Comparison of ENCODE assay signal across 1 fruit fly cellular context in the genomic region with DNA sequence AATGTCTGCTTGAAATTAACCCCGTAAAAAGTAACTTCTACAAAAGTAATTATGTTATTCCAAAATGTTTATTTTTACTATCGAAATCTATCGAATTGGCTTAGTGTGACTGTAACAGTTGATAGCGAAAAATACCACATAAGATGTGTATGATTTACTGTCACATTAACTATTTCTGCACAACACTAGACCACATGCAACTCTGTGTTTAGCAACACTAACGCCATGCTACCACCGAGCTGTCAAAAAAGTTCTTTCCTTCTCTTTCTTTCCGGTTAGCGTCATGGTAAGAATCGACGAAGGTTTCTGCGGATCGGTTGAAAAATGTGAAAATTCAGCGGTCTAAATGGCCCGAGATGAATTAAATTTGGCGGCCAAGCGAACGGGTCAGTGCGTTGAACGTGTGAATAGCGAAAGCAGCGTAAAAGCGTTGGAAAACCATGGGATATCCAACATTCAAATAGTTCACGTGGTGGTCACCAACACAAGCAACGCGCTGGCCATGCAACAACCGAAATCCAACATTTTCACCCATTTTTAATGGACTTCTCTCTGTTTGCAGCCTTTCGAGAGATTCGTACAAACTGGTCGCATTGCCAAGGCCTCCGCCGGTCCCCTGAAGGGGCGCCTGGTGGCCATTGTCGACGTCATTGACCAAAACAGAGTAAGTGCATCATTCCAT.
A peak's percentile ranks its signal among the peaks of the same experiment; 100 is the strongest.
TF ChIP-seq lines count a peak whose summit lies in the region.

A gene (minus strand): TSS at position 128 of the 682 bp plus-strand sequence.
A gene (plus strand): TSS at position 255 of the 682 bp plus-strand sequence.

TF ChIP-seq in whole organism, embryonic, 481 proteins besides CTCF, POLR2A, EP300 and RAD21 (continued from another document and continues in another):
- TF ChIP-seq dmrt99B (tag; optimal IDR thresholded peaks at IDR 0.05; lab: Kevin White, UChicago) = peak; percentile 86
- TF ChIP-seq CG4854 (GFP tag; optimal IDR thresholded peaks at IDR 0.05; lab: Kevin White, UChicago) = no peak
- peak; percentile 96 for TF ChIP-seq NK7.1 (GFP tag; optimal IDR thresholded peaks at IDR 0.05; lab: Kevin White, UChicago)
- TF ChIP-seq ham (GFP tag; IDR thresholded peaks at IDR 0.05; lab: Robert Waterston, UW) = peak; percentile 84
- peak; percentile 97 for TF ChIP-seq shn (GFP tag; optimal IDR thresholded peaks at IDR 0.05; lab: Kevin White, UChicago)
- TF ChIP-seq CG32532 (GFP tag; IDR thresholded peaks at IDR 0.05; lab: Robert Waterston, UW) = peak; percentile 94
- peak; percentile 86 for TF ChIP-seq CG3065 (GFP tag; optimal IDR thresholded peaks at IDR 0.05; lab: Kevin White, UChicago)
- peak; percentile 76 for TF ChIP-seq CG8765 (GFP tag; IDR thresholded peaks at IDR 0.05; lab: Robert Waterston, UW)
- TF ChIP-seq wor (GFP tag; IDR thresholded peaks at IDR 0.05; lab: Robert Waterston, UW) = peak; percentile 52
- peak; percentile 93 for TF ChIP-seq Hsf (GFP tag; optimal IDR thresholded peaks at IDR 0.05; lab: Kevin White, UChicago)
- TF ChIP-seq CG11560 (tag; IDR thresholded peaks at IDR 0.05; lab: Robert Waterston, UW) = peak; percentile 51; the same call in 2 of the 3 replicates
- peak; percentile 93 for TF ChIP-seq ranshi (GFP tag; IDR thresholded peaks at IDR 0.05; lab: Robert Waterston, UW)
- peak; percentile 88 for TF ChIP-seq CG9437 (GFP tag; optimal IDR thresholded peaks at IDR 0.05; lab: Kevin White, UChicago)
- TF ChIP-seq her (GFP tag; optimal IDR thresholded peaks at IDR 0.05; lab: Kevin White, UChicago) = peak; percentile 96
- peak; percentile 21 for TF ChIP-seq cg (GFP tag; optimal IDR thresholded peaks at IDR 0.05; lab: Kevin White, UChicago)
- TF ChIP-seq bsh (GFP tag; optimal IDR thresholded peaks at IDR 0.05; lab: Kevin White, UChicago) = peak in 1 of 2 experiments; percentile 91
- peak; percentile 90 for TF ChIP-seq CG30403 (GFP tag; optimal IDR thresholded peaks at IDR 0.05; lab: Kevin White, UChicago)
- TF ChIP-seq Chrac-16 (GFP tag; optimal IDR thresholded peaks at IDR 0.05; lab: Kevin White, UChicago) = peak; percentile 80
- peak; percentile 96 for TF ChIP-seq HLH54F (GFP tag; optimal IDR thresholded peaks at IDR 0.05; lab: Kevin White, UChicago)
- TF ChIP-seq sisA (GFP tag; IDR thresholded peaks at IDR 0.05; lab: Robert Waterston, UW) = peak; percentile 75
- peak; percentile 98 for TF ChIP-seq CG17912 (GFP tag; optimal IDR thresholded peaks at IDR 0.05; lab: Kevin White, UChicago)
- TF ChIP-seq GATAe (GFP tag; conservative IDR thresholded peaks at IDR 0.05; lab: Robert Waterston, UW) = peak; percentile 66; the same call in 1 of the 2 replicates
- TF ChIP-seq kay (GFP tag; optimal IDR thresholded peaks at IDR 0.05; lab: Kevin White, UChicago) = no peak
- TF ChIP-seq Dll (GFP tag; IDR thresholded peaks at IDR 0.05; lab: Robert Waterston, UW; ENCODE audit: partially characterized antibody) = peak; percentile 42; the same call in 1 of the 4 replicates
- peak; percentile 96 for TF ChIP-seq CG17359 (tag; optimal IDR thresholded peaks at IDR 0.05; lab: Kevin White, UChicago)
- TF ChIP-seq row (GFP tag; IDR thresholded peaks at IDR 0.05; lab: Robert Waterston, UW) = peak; percentile 68
- peak; percentile 97 for TF ChIP-seq CG11456 (GFP tag; IDR thresholded peaks at IDR 0.05; lab: Robert Waterston, UW)
- TF ChIP-seq dan (GFP tag; IDR thresholded peaks at IDR 0.05; lab: Robert Waterston, UW) = no peak
- peak; percentile 96 for TF ChIP-seq CG13296 (GFP tag; optimal IDR thresholded peaks at IDR 0.05; lab: Kevin White, UChicago)
- peak; percentile 66 for TF ChIP-seq crol (GFP tag; IDR thresholded peaks at IDR 0.05; lab: Robert Waterston, UW)
- TF ChIP-seq CG3726 (GFP tag; IDR thresholded peaks at IDR 0.05; lab: Robert Waterston, UW) = peak; percentile 39; the same call in 1 of the 3 replicates
- TF ChIP-seq Poxn (GFP tag; IDR thresholded peaks at IDR 0.05; lab: Robert Waterston, UW) = peak; percentile 73
- peak; percentile 38 for TF ChIP-seq pros (GFP tag; optimal IDR thresholded peaks at IDR 0.05; lab: Kevin White, UChicago)
- peak; percentile 100 for TF ChIP-seq MESR4 (GFP tag; optimal IDR thresholded peaks at IDR 0.05; lab: Kevin White, UChicago)
- TF ChIP-seq B-H2 (GFP tag; optimal IDR thresholded peaks at IDR 0.05; lab: Kevin White, UChicago) = peak; percentile 98
- TF ChIP-seq CG12071 (GFP tag; optimal IDR thresholded peaks at IDR 0.05; lab: Kevin White, UChicago) = peak; percentile 97
- TF ChIP-seq kah (GFP tag; optimal IDR thresholded peaks at IDR 0.05; lab: Kevin White, UChicago) = peak; percentile 92
- 0 out of 3 replicates have a peak, but pooled peaks have one; percentile 20 for TF ChIP-seq CG14860 (GFP tag; IDR thresholded peaks at IDR 0.05; lab: Robert Waterston, UW; ENCODE audit: partially characterized antibody)
- TF ChIP-seq chn (GFP tag; optimal IDR thresholded peaks at IDR 0.05; lab: Kevin White, UChicago) = peak; percentile 91
- peak; percentile 95 for TF ChIP-seq CG12391 (tag; optimal IDR thresholded peaks at IDR 0.05; lab: Kevin White, UChicago)
- TF ChIP-seq CG18011 (GFP tag; optimal IDR thresholded peaks at IDR 0.05; lab: Kevin White, UChicago) = peak; percentile 88
- TF ChIP-seq tin (GFP tag; optimal IDR thresholded peaks at IDR 0.05; lab: Kevin White, UChicago) = peak; percentile 91
- TF ChIP-seq Mrtf (GFP tag; IDR thresholded peaks at IDR 0.05; lab: Robert Waterston, UW) = peak; percentile 79
- TF ChIP-seq CG8089 (GFP tag; optimal IDR thresholded peaks at IDR 0.05; lab: Kevin White, UChicago) = peak; percentile 96
- peak; percentile 91 for TF ChIP-seq CG3163 (GFP tag; optimal IDR thresholded peaks at IDR 0.05; lab: Kevin White, UChicago)
- TF ChIP-seq Lpt (GFP tag; optimal IDR thresholded peaks at IDR 0.05; lab: Kevin White, UChicago) = no peak
- peak; percentile 96 for TF ChIP-seq org-1 (GFP tag; optimal IDR thresholded peaks at IDR 0.05; lab: Kevin White, UChicago)
- TF ChIP-seq CG4730 (GFP tag; IDR thresholded peaks at IDR 0.05; lab: Robert Waterston, UW) = peak; percentile 82
- TF ChIP-seq pum (GFP tag; optimal IDR thresholded peaks at IDR 0.05; lab: Kevin White, UChicago) = peak; percentile 92
- peak; percentile 95 for TF ChIP-seq onecut (GFP tag; IDR thresholded peaks at IDR 0.05; lab: Robert Waterston, UW)
- TF ChIP-seq Sry-δ (GFP tag; optimal IDR thresholded peaks at IDR 0.05; lab: Kevin White, UChicago) = peak; percentile 82
- TF ChIP-seq NfI (GFP tag; optimal IDR thresholded peaks at IDR 0.05; lab: Kevin White, UChicago) = peak; percentile 98
- peak; percentile 91 for TF ChIP-seq lilli (GFP tag; optimal IDR thresholded peaks at IDR 0.05; lab: Kevin White, UChicago)
- TF ChIP-seq vnd (GFP tag; IDR thresholded peaks at IDR 0.05; lab: Robert Waterston, UW; ENCODE audit: partially characterized antibody) = peak; percentile 35; the same call in 1 of the 3 replicates
- TF ChIP-seq Mes4 (GFP tag; optimal IDR thresholded peaks at IDR 0.05; lab: Kevin White, UChicago) = peak; percentile 99
- no peak for TF ChIP-seq hkb (optimal IDR thresholded peaks at IDR 0.05; lab: Kevin White, UChicago)
- peak; percentile 91 for TF ChIP-seq hkb (GFP tag; IDR thresholded peaks at IDR 0.05; lab: Robert Waterston, UW)
- peak; percentile 89 for TF ChIP-seq CG33557 (GFP tag; optimal IDR thresholded peaks at IDR 0.05; lab: Kevin White, UChicago)
- TF ChIP-seq CG11723 (GFP tag; optimal IDR thresholded peaks at IDR 0.05; lab: Kevin White, UChicago) = peak; percentile 93
- peak; percentile 96 for TF ChIP-seq pho (GFP tag; optimal IDR thresholded peaks at IDR 0.05; lab: Kevin White, UChicago)
- TF ChIP-seq ftz-f1 (GFP tag; optimal IDR thresholded peaks at IDR 0.05; lab: Kevin White, UChicago) = peak; percentile 89
- peak; percentile 58 for TF ChIP-seq CG31388 (GFP tag; optimal IDR thresholded peaks at IDR 0.05; lab: Kevin White, UChicago)
- peak; percentile 88 for TF ChIP-seq CG5953 (GFP tag; IDR thresholded peaks at IDR 0.05; lab: Robert Waterston, UW)
- peak; percentile 99 for TF ChIP-seq CG7987 (GFP tag; optimal IDR thresholded peaks at IDR 0.05; lab: Kevin White, UChicago)
- TF ChIP-seq CG15269 (tag; optimal IDR thresholded peaks at IDR 0.05; lab: Kevin White, UChicago) = peak; percentile 89
- TF ChIP-seq chif (GFP tag; optimal IDR thresholded peaks at IDR 0.05; lab: Kevin White, UChicago) = peak; percentile 88 to 96
- TF ChIP-seq chm (GFP tag; IDR thresholded peaks at IDR 0.05; lab: Robert Waterston, UW) = peak; percentile 96
- TF ChIP-seq CG12236 (GFP tag; optimal IDR thresholded peaks at IDR 0.05; lab: Kevin White, UChicago) = peak; percentile 90
- 0 out of 2 replicates have a peak, but pooled peaks have one; percentile 42 for TF ChIP-seq Lim3 (GFP tag; IDR thresholded peaks at IDR 0.05; lab: Robert Waterston, UW)
- TF ChIP-seq CG2889 (GFP tag; IDR thresholded peaks at IDR 0.05; lab: Robert Waterston, UW) = peak; percentile 81
- peak; percentile 91 for TF ChIP-seq CG8924 (tag; optimal IDR thresholded peaks at IDR 0.05; lab: Kevin White, UChicago)
- TF ChIP-seq Atf3 (GFP tag; optimal IDR thresholded peaks at IDR 0.05; lab: Kevin White, UChicago) = peak; percentile 95
- TF ChIP-seq knrl (GFP tag; IDR thresholded peaks at IDR 0.05; lab: Robert Waterston, UW; ENCODE audit: partially characterized antibody) = peak; percentile 59; the same call in 2 of the 3 replicates
- peak; percentile 97 for TF ChIP-seq Meics (GFP tag; optimal IDR thresholded peaks at IDR 0.05; lab: Kevin White, UChicago)
- no peak for TF ChIP-seq Hr78 (GFP tag; optimal IDR thresholded peaks at IDR 0.05; lab: Kevin White, UChicago)
- peak; percentile 96 for TF ChIP-seq repo (GFP tag; optimal IDR thresholded peaks at IDR 0.05; lab: Kevin White, UChicago)
- peak; percentile 64 for TF ChIP-seq Dp (GFP tag; optimal IDR thresholded peaks at IDR 0.05; lab: Kevin White, UChicago)
- TF ChIP-seq yki (optimal IDR thresholded peaks at IDR 0.05; lab: Kevin White, UChicago) = no peak
- TF ChIP-seq oc (tag; optimal IDR thresholded peaks at IDR 0.05; lab: Kevin White, UChicago) = peak; percentile 93
- TF ChIP-seq CG10462 (GFP tag; optimal IDR thresholded peaks at IDR 0.05; lab: Kevin White, UChicago) = peak; percentile 77
- peak; percentile 96 for TF ChIP-seq CG18619 (GFP tag; optimal IDR thresholded peaks at IDR 0.05; lab: Kevin White, UChicago)
- peak; percentile 92 for TF ChIP-seq Atf6 (GFP tag; IDR thresholded peaks at IDR 0.05; lab: Robert Waterston, UW)
- TF ChIP-seq abd-A (tag; optimal IDR thresholded peaks at IDR 0.05; lab: Kevin White, UChicago) = no peak
- TF ChIP-seq CG11093 (GFP tag; IDR thresholded peaks at IDR 0.05; lab: Robert Waterston, UW) = peak; percentile 33; the same call in 1 of the 3 replicates
- no peak for TF ChIP-seq pan (optimal IDR thresholded peaks at IDR 0.05; lab: Kevin White, UChicago)
- TF ChIP-seq pan (GFP tag; optimal IDR thresholded peaks at IDR 0.05 in 1 of 2, IDR thresholded peaks at IDR 0.05 in 1 of 2) = peak in 1 of 2 experiments; percentile 95
- peak; percentile 95 for TF ChIP-seq CG9932 (GFP tag; IDR thresholded peaks at IDR 0.05; lab: Robert Waterston, UW)
- TF ChIP-seq chinmo (GFP tag; IDR thresholded peaks at IDR 0.05; lab: Robert Waterston, UW; ENCODE audit: partially characterized antibody) = no peak
- peak; percentile 92 for TF ChIP-seq CG2712 (tag; optimal IDR thresholded peaks at IDR 0.05; lab: Kevin White, UChicago)
- TF ChIP-seq Hr39 (optimal IDR thresholded peaks at IDR 0.05; lab: Kevin White, UChicago) = no peak
- peak; percentile 86 for TF ChIP-seq sim (GFP tag; IDR thresholded peaks at IDR 0.05; lab: Robert Waterston, UW)
- TF ChIP-seq CG31441 (GFP tag; IDR thresholded peaks at IDR 0.05; lab: Robert Waterston, UW) = peak; percentile 94
- peak; percentile 85 for TF ChIP-seq dimm (GFP tag; IDR thresholded peaks at IDR 0.05; lab: Robert Waterston, UW)
- peak; percentile 90 for TF ChIP-seq fd102C (GFP tag; optimal IDR thresholded peaks at IDR 0.05; lab: Kevin White, UChicago)
- TF ChIP-seq seq (GFP tag; IDR thresholded peaks at IDR 0.05; lab: Robert Waterston, UW) = peak; percentile 88
- TF ChIP-seq CG6689 (GFP tag; IDR thresholded peaks at IDR 0.05; lab: Robert Waterston, UW) = peak; percentile 86
- no peak for TF ChIP-seq Dfd (GFP tag; optimal IDR thresholded peaks at IDR 0.05; lab: Kevin White, UChicago)
- peak; percentile 93 for TF ChIP-seq wek (GFP tag; optimal IDR thresholded peaks at IDR 0.05; lab: Kevin White, UChicago)
- TF ChIP-seq zen (tag; optimal IDR thresholded peaks at IDR 0.05; lab: Kevin White, UChicago) = peak; percentile 94
- TF ChIP-seq CG18262 (tag; optimal IDR thresholded peaks at IDR 0.05; lab: Kevin White, UChicago) = peak; percentile 84
- TF ChIP-seq ci (GFP tag; IDR thresholded peaks at IDR 0.05; lab: Robert Waterston, UW) = peak; percentile 99
- TF ChIP-seq ems (GFP tag; optimal IDR thresholded peaks at IDR 0.05; lab: Kevin White, UChicago) = peak; percentile 95
- peak; percentile 94 for TF ChIP-seq CG4282 (GFP tag; optimal IDR thresholded peaks at IDR 0.05; lab: Kevin White, UChicago)
- TF ChIP-seq CG4360 (GFP tag; IDR thresholded peaks at IDR 0.05; lab: Robert Waterston, UW) = peak; percentile 59; the same call in 1 of the 2 replicates
- TF ChIP-seq CG7786 (GFP tag; optimal IDR thresholded peaks at IDR 0.05; lab: Kevin White, UChicago) = peak; percentile 91
- peak; percentile 93 for TF ChIP-seq Dip3 (GFP tag; optimal IDR thresholded peaks at IDR 0.05; lab: Kevin White, UChicago)
- peak; percentile 87 for TF ChIP-seq Myb (GFP tag; optimal IDR thresholded peaks at IDR 0.05; lab: Kevin White, UChicago)
- peak; percentile 89 for TF ChIP-seq CG11504 (tag; optimal IDR thresholded peaks at IDR 0.05; lab: Kevin White, UChicago)
- TF ChIP-seq mam (GFP tag; optimal IDR thresholded peaks at IDR 0.05; lab: Kevin White, UChicago) = peak; percentile 92
- TF ChIP-seq lab (GFP tag; optimal IDR thresholded peaks at IDR 0.05; lab: Kevin White, UChicago) = peak; percentile 99
- peak; percentile 95 for TF ChIP-seq trh (GFP tag; optimal IDR thresholded peaks at IDR 0.05; lab: Kevin White, UChicago)
- peak; percentile 81 for TF ChIP-seq psq (GFP tag; optimal IDR thresholded peaks at IDR 0.05; lab: Kevin White, UChicago)
- peak; percentile 91 for TF ChIP-seq CG1647 (GFP tag; optimal IDR thresholded peaks at IDR 0.05; lab: Kevin White, UChicago)
- peak; percentile 87 for TF ChIP-seq CG43689 (GFP tag; IDR thresholded peaks at IDR 0.05; lab: Robert Waterston, UW)
- TF ChIP-seq CG9817 (tag; optimal IDR thresholded peaks at IDR 0.05; lab: Kevin White, UChicago) = peak; percentile 94
- TF ChIP-seq NFAT (GFP tag; IDR thresholded peaks at IDR 0.05; lab: Robert Waterston, UW) = peak; percentile 97
- TF ChIP-seq CG11398 (GFP tag; optimal IDR thresholded peaks at IDR 0.05; lab: Kevin White, UChicago) = peak; percentile 98
- peak; percentile 92 for TF ChIP-seq so (GFP tag; IDR thresholded peaks at IDR 0.05; lab: Robert Waterston, UW)
- peak; percentile 96 for TF ChIP-seq CG11247 (GFP tag; IDR thresholded peaks at IDR 0.05; lab: Robert Waterston, UW)
- peak; percentile 87 for TF ChIP-seq sima (GFP tag; optimal IDR thresholded peaks at IDR 0.05; lab: Kevin White, UChicago)
